Worm (Caenorhabditis elegans): ENCODE measurements around the gene srbc-9.

- no peak for TF ChIP-seq aly-2 (tag; optimal IDR thresholded peaks at IDR 0.05)
- TF ChIP-seq ceh-82 (tag; optimal IDR thresholded peaks at IDR 0.05) = no peak
- TF ChIP-seq dmd-4 (tag; optimal IDR thresholded peaks at IDR 0.05) = no peak
- no peak for TF ChIP-seq fos-1 (tag; optimal IDR thresholded peaks at IDR 0.05)
- no peak for TF ChIP-seq R02D3.7 (tag; optimal IDR thresholded peaks at IDR 0.05)
- TF ChIP-seq nhr-77 (tag; optimal IDR thresholded peaks at IDR 0.05) = no peak
- no peak for TF ChIP-seq nhr-12 (tag; optimal IDR thresholded peaks at IDR 0.05)
- no peak for TF ChIP-seq ama-1 (optimal IDR thresholded peaks at IDR 0.05)
- no peak for TF ChIP-seq blmp-1 (tag; optimal IDR thresholded peaks at IDR 0.05; ENCODE audit: insufficient read depth)
- TF ChIP-seq snpc-4 (tag; optimal IDR thresholded peaks at IDR 0.05) = no peak
- TF ChIP-seq skn-1 (tag; optimal IDR thresholded peaks at IDR 0.05) = no peak
- TF ChIP-seq gmeb-1 (tag; optimal IDR thresholded peaks at IDR 0.05) = no peak
- TF ChIP-seq ZK546.5 (tag; optimal IDR thresholded peaks at IDR 0.05) = no peak
- TF ChIP-seq zag-1 (tag; optimal IDR thresholded peaks at IDR 0.05) = no peak
Measured at ce11 chrV:7501194-7501593, 11.0 kb upstream of the srbc-9 start.
